Fruit fly (Drosophila melanogaster) whole organism, embryonic: ENCODE results near the gene Phyhd1.
A peak's percentile ranks its signal among the peaks of the same experiment; 100 is the strongest.

Source experiments
- Aef1 ChIP-seq: fragments of 200-800 bp; sonication (Bioruptor generic); IDR thresholded peaks from 3 replicates; pipeline ENCODE4 v1.3.6; 2022; ENCODE audit warnings: missing biosample characterization, missing genetic modification characterization
- CG10147 ChIP-seq: fragments of 200-800 bp; sonication (Bioruptor generic); optimal IDR thresholded peaks from 2 replicates; lab custom pipeline; 2019; ENCODE audit warnings: missing biosample characterization, mild to moderate bottlenecking, missing genetic modification characterization, moderate library complexity
- CG10274 ChIP-seq: fragments of 200-800 bp; sonication (Bioruptor generic); optimal IDR thresholded peaks from 3 replicates; lab custom pipeline; 2017; ENCODE audit warnings: missing biosample characterization, mild to moderate bottlenecking, missing genetic modification characterization
- CG12391 ChIP-seq: fragments of 200-800 bp; sonication (Bioruptor generic); optimal IDR thresholded peaks from 3 replicates; lab custom pipeline; 2018; ENCODE audit warnings: missing biosample characterization, mild to moderate bottlenecking, missing genetic modification characterization, moderate library complexity
- CG14014 ChIP-seq: fragments of 200-800 bp; sonication (Bioruptor generic); IDR thresholded peaks from 2 replicates; pipeline ENCODE4 v1.3.6; 2022; ENCODE audit warnings: missing biosample characterization, missing genetic modification characterization
- CG17359 ChIP-seq: fragments of 200-800 bp; sonication (Bioruptor generic); optimal IDR thresholded peaks from 3 replicates; lab custom pipeline; 2018; ENCODE audit warnings: missing biosample characterization, mild to moderate bottlenecking, missing genetic modification characterization, moderate library complexity
- CG1832 ChIP-seq: fragments of 200-800 bp; sonication (Bioruptor generic); optimal IDR thresholded peaks from 2 replicates; lab custom pipeline; 2017; ENCODE audit warnings: missing biosample characterization, mild to moderate bottlenecking, missing genetic modification characterization, inconsistent platforms
- CG2678 ChIP-seq: fragments of 200-800 bp; sonication (Bioruptor generic); optimal IDR thresholded peaks from 3 replicates; lab custom pipeline; 2019; ENCODE audit warnings: missing biosample characterization, mild to moderate bottlenecking, missing genetic modification characterization, moderate library complexity
- CG2712 ChIP-seq: fragments of 200-800 bp; optimal IDR thresholded peaks from 3 replicates; lab custom pipeline; 2019; ENCODE audit warnings: missing biosample characterization, mild to moderate bottlenecking, missing genetic modification characterization, moderate library complexity
- CG32772 ChIP-seq: fragments of 200-800 bp; sonication (Bioruptor generic); IDR thresholded peaks from 2 replicates; pipeline ENCODE4 v1.3.6; 2022; ENCODE audit warnings: missing biosample characterization, missing genetic modification characterization
- CG3995 ChIP-seq: fragments of 200-800 bp; sonication (Bioruptor generic); optimal IDR thresholded peaks from 3 replicates; lab custom pipeline; 2016; ENCODE audit warnings: missing biosample characterization, missing genetic modification characterization
- CG4424 ChIP-seq: fragments of 200-800 bp; sonication (Bioruptor generic); optimal IDR thresholded peaks from 3 replicates; lab custom pipeline; 2016; ENCODE audit warnings: missing biosample characterization, missing genetic modification characterization
- CG7786 ChIP-seq: fragments of 200-800 bp; sonication (Bioruptor generic); optimal IDR thresholded peaks from 2 replicates; lab custom pipeline; 2016; ENCODE audit warnings: missing biosample characterization, missing genetic modification characterization
- CG7987 ChIP-seq: fragments of 200-800 bp; sonication (Bioruptor generic); optimal IDR thresholded peaks from 2 replicates; lab custom pipeline; 2018; ENCODE audit warnings: missing biosample characterization, mild to moderate bottlenecking, missing genetic modification characterization, moderate library complexity
- CG8478 ChIP-seq: fragments of >200 bp; optimal IDR thresholded peaks from 2 replicates; lab custom pipeline; 2018
- CG8944 ChIP-seq: fragments of 200-800 bp; sonication (Bioruptor generic); optimal IDR thresholded peaks from 3 replicates; lab custom pipeline; 2016; ENCODE audit warnings: missing biosample characterization, missing genetic modification characterization
- D19B ChIP-seq: fragments of 200-800 bp; sonication (Bioruptor generic); optimal IDR thresholded peaks from 2 replicates; lab custom pipeline; 2017; ENCODE audit warnings: missing biosample characterization, mild to moderate bottlenecking, missing genetic modification characterization
- Doc3 ChIP-seq: fragments of 200-800 bp; sonication (Bioruptor generic); IDR thresholded peaks from 3 replicates; pipeline ENCODE4 v1.3.6; 2022; ENCODE audit warnings: missing biosample characterization, missing genetic modification characterization; ENCODE audit not compliant: partially characterized antibody
- Gug ChIP-seq: fragments of 200-800 bp; sonication (Bioruptor generic); IDR thresholded peaks from 4 replicates; pipeline ENCODE4 v1.3.6; 2022; ENCODE audit warnings: missing biosample characterization, missing genetic modification characterization
- Hmr ChIP-seq: fragments of 200-800 bp; sonication (Bioruptor generic); optimal IDR thresholded peaks from 3 replicates; lab custom pipeline; 2017; ENCODE audit warnings: mild to moderate bottlenecking, missing biosample characterization, missing genetic modification reagents, missing genetic modification characterization
- MBD-R2 ChIP-seq: fragments of 200-800 bp; sonication (Bioruptor generic); IDR thresholded peaks from 2 replicates; pipeline ENCODE4 v1.3.6; 2022; ENCODE audit warnings: missing biosample characterization, missing genetic modification characterization
- MESR4 ChIP-seq: fragments of 200-800 bp; sonication (Bioruptor generic); optimal IDR thresholded peaks from 2 replicates; lab custom pipeline; 2018; ENCODE audit warnings: missing biosample characterization, mild to moderate bottlenecking, missing genetic modification characterization, moderate library complexity
- NK7.1 ChIP-seq: fragments of 200-800 bp; sonication (Bioruptor generic); optimal IDR thresholded peaks from 3 replicates; lab custom pipeline; 2016; ENCODE audit warnings: missing biosample characterization, missing genetic modification characterization
- Nf-YA ChIP-seq: fragments of 200-800 bp; sonication (Bioruptor generic); IDR thresholded peaks from 2 replicates; pipeline ENCODE4 v1.3.6; 2022; ENCODE audit warnings: missing biosample characterization, missing genetic modification characterization
- Oli ChIP-seq: fragments of 200-800 bp; sonication (Bioruptor generic); optimal IDR thresholded peaks from 2 replicates; lab custom pipeline; 2018; ENCODE audit warnings: missing biosample characterization, mild to moderate bottlenecking, missing genetic modification characterization, moderate library complexity
- Pdp1 ChIP-seq, 2 experiments: fragments of 200-800 bp; sonication (Bioruptor generic); optimal IDR thresholded peaks; 3 replicates each; lab custom pipeline; 2016; ENCODE audit warnings: missing biosample characterization in 2 of 2, missing genetic modification characterization in 2 of 2, mild to moderate bottlenecking in 1 of 2, moderate library complexity in 1 of 2
- Side ChIP-seq: fragments of 200-800 bp; sonication (Bioruptor generic); optimal IDR thresholded peaks from 2 replicates; lab custom pipeline; 2016; ENCODE audit warnings: missing biosample characterization, missing genetic modification characterization
- YL-1 ChIP-seq: fragments of 200-800 bp; sonication (Bioruptor generic); optimal IDR thresholded peaks from 3 replicates; lab custom pipeline; 2017; ENCODE audit warnings: missing biosample characterization, mild to moderate bottlenecking, missing genetic modification characterization
- ash1 ChIP-seq: fragments of 200-800 bp; sonication (Bioruptor generic); optimal IDR thresholded peaks from 2 replicates; lab custom pipeline; 2018; ENCODE audit warnings: missing biosample characterization, mild to moderate bottlenecking, missing genetic modification characterization
- bcd ChIP-seq: fragments of 200-800 bp; sonication (Bioruptor generic); optimal IDR thresholded peaks from 2 replicates; lab custom pipeline; 2017; ENCODE audit warnings: missing biosample characterization, mild to moderate bottlenecking, missing genetic modification characterization
- chif ChIP-seq, 2 experiments: fragments of 200-800 bp; sonication (Bioruptor generic); optimal IDR thresholded peaks; 3 replicates each; lab custom pipeline; 2016; ENCODE audit warnings: missing biosample characterization in 2 of 2, missing genetic modification characterization in 2 of 2
- danr ChIP-seq: fragments of 200-800 bp; sonication (Bioruptor generic); IDR thresholded peaks from 2 replicates; pipeline ENCODE4 v1.3.6; 2022; ENCODE audit warnings: missing biosample characterization, missing genetic modification characterization
- disco-r ChIP-seq: fragments of 200-800 bp; sonication (Bioruptor generic); optimal IDR thresholded peaks from 2 replicates; lab custom pipeline; 2016; ENCODE audit warnings: missing biosample characterization, missing genetic modification characterization
- ems ChIP-seq: fragments of 200-800 bp; sonication (Bioruptor generic); optimal IDR thresholded peaks from 3 replicates; lab custom pipeline; 2016; ENCODE audit warnings: missing biosample characterization, missing genetic modification characterization
- fru ChIP-seq: fragments of >200 bp; optimal IDR thresholded peaks from 2 replicates; lab custom pipeline; 2017
- hth ChIP-seq: fragments of >200 bp; optimal IDR thresholded peaks from 2 replicates; lab custom pipeline; 2017; ENCODE audit warnings: inconsistent platforms
- inv ChIP-seq: fragments of 200-800 bp; sonication (Bioruptor generic); IDR thresholded peaks from 2 replicates; pipeline ENCODE4 v1.3.6; 2022; ENCODE audit warnings: missing biosample characterization, missing genetic modification characterization; ENCODE audit not compliant: partially characterized antibody
- jigr1 ChIP-seq: fragments of 200-800 bp; sonication (Bioruptor generic); IDR thresholded peaks from 3 replicates; pipeline ENCODE4 v1.3.6; 2022; ENCODE audit warnings: missing biosample characterization, missing genetic modification characterization
- klu ChIP-seq: fragments of 200-800 bp; sonication (Bioruptor generic); IDR thresholded peaks from 2 replicates; pipeline ENCODE4 v1.3.6; 2022; ENCODE audit warnings: missing biosample characterization, missing genetic modification characterization
- lmd ChIP-seq: fragments of 200-800 bp; sonication (Bioruptor generic); IDR thresholded peaks from 2 replicates; pipeline ENCODE4 v1.3.6; 2022; ENCODE audit warnings: missing biosample characterization, missing genetic modification characterization
- lola ChIP-seq, 3 experiments: fragments of >200 bp in 2 of 3; fragments of 200-800 bp in 1 of 3; sonication (Bioruptor generic) in 1 of 3; optimal IDR thresholded peaks; 2 replicates each; lab custom pipeline; 2017 to 2019; ENCODE audit warnings: missing biosample characterization in 3 of 3, missing genetic modification characterization in 3 of 3, mild to moderate bottlenecking in 1 of 3, moderate library complexity in 1 of 3
- maf-S ChIP-seq: fragments of 200-800 bp; sonication (Bioruptor generic); optimal IDR thresholded peaks from 2 replicates; lab custom pipeline; 2016; ENCODE audit warnings: missing biosample characterization, missing genetic modification characterization
- nerfin-1 ChIP-seq: fragments of 200-800 bp; sonication (Bioruptor generic); optimal IDR thresholded peaks from 3 replicates; lab custom pipeline; 2019; ENCODE audit warnings: missing biosample characterization, mild to moderate bottlenecking, missing genetic modification characterization, moderate library complexity
- nerfin-2 ChIP-seq: fragments of 200-800 bp; sonication (Bioruptor generic); IDR thresholded peaks from 2 replicates; pipeline ENCODE4 v1.3.6; 2022; ENCODE audit warnings: missing biosample characterization, missing genetic modification characterization; ENCODE audit not compliant: partially characterized antibody
- oc ChIP-seq: fragments of 200-800 bp; sonication (Bioruptor generic); optimal IDR thresholded peaks from 2 replicates; lab custom pipeline; 2018; ENCODE audit warnings: missing biosample characterization, mild to moderate bottlenecking, missing genetic modification characterization, moderate library complexity
- pb ChIP-seq: fragments of 200-800 bp; sonication (Bioruptor generic); optimal IDR thresholded peaks from 3 replicates; lab custom pipeline; 2016; ENCODE audit warnings: missing biosample characterization, missing genetic modification characterization
- pnt ChIP-seq: fragments of 200-800 bp; sonication (Bioruptor generic); optimal IDR thresholded peaks from 3 replicates; lab custom pipeline; 2016; ENCODE audit warnings: missing biosample characterization, missing genetic modification characterization
- prd ChIP-seq, 3 experiments: fragments of >200 bp in 2 of 3; fragments of 200-800 bp in 1 of 3; sonication (Bioruptor generic) in 1 of 3; optimal IDR thresholded peaks in 2 of 3; IDR thresholded peaks in 1 of 3; 2 replicates in 2 of 3; 3 replicates in 1 of 3; pipeline versions ENCODE4 v1.3.6 to Lab custom; 2017 to 2022; ENCODE audit warnings: missing biosample characterization in 1 of 3, missing genetic modification characterization in 1 of 3
- shn ChIP-seq: fragments of 200-800 bp; sonication (Bioruptor generic); optimal IDR thresholded peaks from 3 replicates; lab custom pipeline; 2016; ENCODE audit warnings: missing biosample characterization, missing genetic modification characterization
- slbo ChIP-seq: fragments of 200-800 bp; sonication (Bioruptor generic); IDR thresholded peaks from 2 replicates; pipeline ENCODE4 v1.3.6; 2022; ENCODE audit warnings: missing biosample characterization, missing genetic modification characterization
- tx ChIP-seq: fragments of 200-800 bp; sonication (Bioruptor generic); optimal IDR thresholded peaks from 2 replicates; lab custom pipeline; 2016; ENCODE audit warnings: missing biosample characterization, missing genetic modification characterization
- unpg ChIP-seq: fragments of 200-800 bp; sonication (Bioruptor generic); optimal IDR thresholded peaks from 3 replicates; lab custom pipeline; 2018; ENCODE audit warnings: missing biosample characterization, mild to moderate bottlenecking, missing genetic modification characterization, moderate library complexity

Phyhd1 gene

DNA sequence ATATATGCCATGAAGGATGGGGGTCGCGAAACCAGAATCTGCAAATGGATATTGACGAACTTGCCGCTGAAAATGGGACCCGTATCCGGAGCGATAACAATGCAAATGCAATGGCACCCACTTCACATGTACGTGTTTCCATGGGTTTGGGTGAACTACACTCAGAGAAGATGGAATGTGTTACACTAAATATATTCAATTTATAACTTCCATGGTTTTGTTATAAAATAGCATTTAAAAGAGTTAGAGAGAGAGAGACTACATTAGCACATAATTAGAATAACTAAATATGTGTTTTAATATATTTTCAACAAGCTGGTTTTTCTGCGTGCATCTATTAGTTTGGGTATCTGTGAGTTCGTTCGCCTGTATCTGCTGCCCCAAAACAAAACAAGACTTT lies 52.5 kb downstream of the Phyhd1 start (continued):
- TF ChIP-seq pb (GFP tag; lab: Kevin White, UChicago), result no peak
- no peak for TF ChIP-seq pnt (GFP tag; lab: Kevin White, UChicago)
- TF ChIP-seq CG12391 (tag; lab: Kevin White, UChicago), result peak; percentile 64
- no peak for TF ChIP-seq jigr1 (GFP tag; lab: Robert Waterston, UW)
- no peak for TF ChIP-seq CG14014
- no peak for TF ChIP-seq CG7987 (GFP tag; lab: Kevin White, UChicago)
- TF ChIP-seq oc (tag; lab: Kevin White, UChicago), result no peak
- TF ChIP-seq CG3995 (GFP tag; lab: Kevin White, UChicago), result no peak
- TF ChIP-seq Side (GFP tag; lab: Kevin White, UChicago), result no peak
- no peak for TF ChIP-seq MESR4 (GFP tag; lab: Kevin White, UChicago)
- no peak for TF ChIP-seq CG8478 (lab: Kevin White, UChicago)
- peak; percentile 83 for TF ChIP-seq CG2712
- no peak for TF ChIP-seq YL-1 (GFP tag; lab: Kevin White, UChicago)
- TF ChIP-seq inv (GFP tag; lab: Robert Waterston, UW), result no peak
- no peak for TF ChIP-seq Doc3 (GFP tag; lab: Robert Waterston, UW)
- no peak for TF ChIP-seq slbo (GFP tag; lab: Robert Waterston, UW)
- TF ChIP-seq danr (GFP tag; lab: Robert Waterston, UW), result no peak
- peak; percentile 6 for TF ChIP-seq bcd (GFP tag; lab: Kevin White, UChicago)
- TF ChIP-seq klu (GFP tag; lab: Robert Waterston, UW), result no peak
- peak; percentile 4 for TF ChIP-seq CG2678 (tag; lab: Kevin White, UChicago)
- TF ChIP-seq chif (GFP tag; optimal IDR thresholded peaks at IDR 0.05; lab: Kevin White, UChicago), result peak; percentile 31 to 57
- TF ChIP-seq CG17359, result peak; percentile 37
- TF ChIP-seq Hmr (GFP tag; lab: Kevin White, UChicago), result no peak
- TF ChIP-seq Oli (tag; lab: Kevin White, UChicago), result peak; percentile 37
- TF ChIP-seq tx (GFP tag; lab: Kevin White, UChicago), result no peak
- peak; percentile 50 for TF ChIP-seq unpg (GFP tag; lab: Kevin White, UChicago)
- peak; percentile 14 to 28 for TF ChIP-seq Pdp1 (GFP tag; optimal IDR thresholded peaks at IDR 0.05; lab: Kevin White, UChicago)
- TF ChIP-seq lola (GFP tag; optimal IDR thresholded peaks at IDR 0.05; lab: Kevin White, UChicago), result peak in 1 of 3 experiments; percentile 55
- no peak for TF ChIP-seq disco-r (GFP tag; lab: Kevin White, UChicago)
- TF ChIP-seq ems (GFP tag; lab: Kevin White, UChicago), result no peak
- TF ChIP-seq Gug (GFP tag; lab: Robert Waterston, UW), result peak; percentile 25; the same call in 1 of the 4 replicates
- TF ChIP-seq CG10147 (GFP tag; lab: Kevin White, UChicago), result no peak
- no peak for TF ChIP-seq NK7.1 (GFP tag; lab: Kevin White, UChicago)
- TF ChIP-seq ash1 (GFP tag; lab: Kevin White, UChicago), result no peak
- TF ChIP-seq Aef1, result no peak
- no peak for TF ChIP-seq CG10274
- TF ChIP-seq fru (lab: Kevin White, UChicago), result no peak
- TF ChIP-seq maf-S (GFP tag; lab: Kevin White, UChicago), result no peak
- TF ChIP-seq D19B (GFP tag; lab: Kevin White, UChicago), result no peak
- TF ChIP-seq nerfin-1 (tag; lab: Kevin White, UChicago), result no peak
- peak; percentile 57; the same call in 1 of the 2 replicates for TF ChIP-seq lmd (GFP tag; lab: Robert Waterston, UW)
- TF ChIP-seq CG8944 (GFP tag; lab: Kevin White, UChicago), result no peak
- no peak for TF ChIP-seq CG1832 (GFP tag; lab: Kevin White, UChicago)
- TF ChIP-seq shn, result no peak
- TF ChIP-seq MBD-R2, result no peak
- TF ChIP-seq CG4424 (GFP tag; lab: Kevin White, UChicago), result peak; percentile 60
- no peak for TF ChIP-seq nerfin-2
- TF ChIP-seq Nf-YA (GFP tag; lab: Robert Waterston, UW), result no peak
- no peak for TF ChIP-seq prd (optimal IDR thresholded peaks at IDR 0.05; lab: Kevin White, UChicago)
- peak; percentile 84; the same call in 2 of the 3 replicates for TF ChIP-seq prd (GFP tag; IDR thresholded peaks at IDR 0.05; lab: Robert Waterston, UW)
- TF ChIP-seq CG32772 (GFP tag; lab: Robert Waterston, UW), result no peak
- no peak for TF ChIP-seq CG7786 (GFP tag; lab: Kevin White, UChicago)
- TF ChIP-seq hth, result no peak
